Worm (Caenorhabditis elegans): Measurements from ENCODE around the gene mip-2.

DNA sequence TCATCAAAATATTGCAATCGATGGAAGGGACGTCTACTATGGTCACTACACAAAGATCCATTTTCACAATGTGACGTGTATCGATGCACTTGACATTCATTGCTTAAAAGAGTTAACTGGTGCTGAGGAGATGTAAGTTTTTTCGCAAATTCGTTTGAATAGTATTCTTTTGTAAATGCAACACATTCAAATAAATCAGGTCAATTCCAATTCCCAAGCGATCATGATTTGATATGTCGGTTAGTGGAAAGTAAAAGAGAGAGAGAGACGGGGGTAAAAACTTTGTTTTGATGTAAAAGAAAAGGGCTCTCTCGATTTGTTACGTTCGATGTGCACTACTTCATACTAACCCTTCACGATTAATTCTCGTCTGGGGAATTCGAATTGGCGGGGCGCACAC lies 18.5 kb upstream of the mip-2 start:
- TF ChIP-seq ets-7 (tag; optimal IDR thresholded peaks at IDR 0.05): no peak
- TF ChIP-seq pes-1 (GFP tag; IDR thresholded peaks at IDR 0.05): no peak
- no peak for TF ChIP-seq ceh-13 (GFP tag; optimal IDR thresholded peaks at IDR 0.05)
- TF ChIP-seq ama-1 (optimal IDR thresholded peaks at IDR 0.05): no peak
- TF ChIP-seq tbx-11 (GFP tag; IDR thresholded peaks at IDR 0.05): no peak

Measured in whole organism, early embryonic.